Worm (Caenorhabditis elegans): ENCODE measurements around the gene W02F12.2.
A peak's percentile ranks its signal among the peaks of the same experiment; 100 is the strongest.

Gene W02F12.2

ce11 chrV:6685499-6685898 lies 12.0 kb downstream of the W02F12.2 start:
- TF ChIP-seq alr-1 (tag; optimal IDR thresholded peaks at IDR 0.05; ENCODE audit: borderline replicate concordance), result no peak
- no peak for TF ChIP-seq lin-13 (GFP tag; optimal IDR thresholded peaks at IDR 0.05)

ce11 chrV:6684541-6684940 lies 12.9 kb downstream of the W02F12.2 start:
- no peak for TF ChIP-seq lin-13 (GFP tag; optimal IDR thresholded peaks at IDR 0.05)
- no peak for TF ChIP-seq ceh-63 (GFP tag; optimal IDR thresholded peaks at IDR 0.05)
- TF ChIP-seq efl-1 (optimal IDR thresholded peaks at IDR 0.05), result no peak
- peak in 1 of 2 experiments; percentile 62 for TF ChIP-seq efl-1 (GFP tag; optimal IDR thresholded peaks at IDR 0.05 in 1 of 2)
- TF ChIP-seq sup-37 (GFP tag; optimal IDR thresholded peaks at IDR 0.05), result no peak

ce11 chrV:6683740-6684139 lies 13.7 kb downstream of the W02F12.2 start:
- TF ChIP-seq jun-1 (tag; optimal IDR thresholded peaks at IDR 0.05) (no peak), lir-3 (tag; optimal IDR thresholded peaks at IDR 0.05; ENCODE audit: poor library complexity) (no peak), aly-2 (tag; optimal IDR thresholded peaks at IDR 0.05) (no peak), unc-86 (tag; optimal IDR thresholded peaks at IDR 0.05) (no peak), F16B12.6 (tag; optimal IDR thresholded peaks at IDR 0.05) (no peak), C34B4.2 (tag; optimal IDR thresholded peaks at IDR 0.05) (no peak), mef-2 (tag; optimal IDR thresholded peaks at IDR 0.05) (no peak), tbx-2 (tag; optimal IDR thresholded peaks at IDR 0.05) (no peak), ama-1 (optimal IDR thresholded peaks at IDR 0.05) (no peak)

- TF ChIP-seq ztf-11 (tag; optimal IDR thresholded peaks at IDR 0.05), result peak in 1 of 2 experiments; percentile 84
- TF ChIP-seq unc-86 (tag; optimal IDR thresholded peaks at IDR 0.05), result peak; percentile 29
- TF ChIP-seq tbx-2 (tag; optimal IDR thresholded peaks at IDR 0.05), result peak; percentile 51
- TF ChIP-seq ceh-90 (tag; optimal IDR thresholded peaks at IDR 0.05), result no peak
- TF ChIP-seq ama-1 (optimal IDR thresholded peaks at IDR 0.05), result no peak
These were observed 14.2 kb downstream of the W02F12.2 start for ce11 chrV:6683282-6683681.

- TF ChIP-seq pqm-1 (tag; optimal IDR thresholded peaks at IDR 0.05) (no peak), ceh-88 (GFP tag; IDR thresholded peaks at IDR 0.05) (no peak), hlh-4 (tag; optimal IDR thresholded peaks at IDR 0.05) (no peak), elt-3 (tag; optimal IDR thresholded peaks at IDR 0.05) (no peak), lsy-2 (tag; optimal IDR thresholded peaks at IDR 0.05) (no peak), egl-13 (tag; optimal IDR thresholded peaks at IDR 0.05) (no peak), dpl-1 (GFP tag; optimal IDR thresholded peaks at IDR 0.05) (no peak), ceh-63 (GFP tag; optimal IDR thresholded peaks at IDR 0.05) (no peak), fkh-8 (tag; optimal IDR thresholded peaks at IDR 0.05) (no peak), Y116A8C.19 (tag; optimal IDR thresholded peaks at IDR 0.05; ENCODE audit: borderline replicate concordance) (no peak), skn-1 (tag; optimal IDR thresholded peaks at IDR 0.05) (no peak), nhr-19 (GFP tag; conservative IDR thresholded peaks at IDR 0.05) (no peak)
These were observed 16.0 kb downstream of the W02F12.2 start, which contains the start of gene egl-46 for ce11 chrV:6681501-6681900. TSS of gene egl-46 (minus strand) at chrV:6681573.

ce11 chrV:6676158-6676849 lies 21.1 kb downstream of the W02F12.2 start, which contains the start of gene cest-34:
TSS of gene cest-34 (plus strand) at chrV:6676799.
- TF ChIP-seq egl-27 (tag; optimal IDR thresholded peaks at IDR 0.05) (no peak), vab-15 (tag; optimal IDR thresholded peaks at IDR 0.05) (no peak), blmp-1 (tag; optimal IDR thresholded peaks at IDR 0.05) (peak; percentile 1), lin-14 (GFP tag; optimal IDR thresholded peaks at IDR 0.05) (peak; percentile 65), nhr-77 (tag; optimal IDR thresholded peaks at IDR 0.05) (peak; percentile 4), nhr-20 (tag; optimal IDR thresholded peaks at IDR 0.05) (peak; percentile 63)

Measured in whole organism, L1 larva.